Worm (Caenorhabditis elegans) whole organism, L4 larva: ENCODE results near the gene ceh-92.

Experiments
- aly-2 ChIP-seq: sonication (generic microtip); optimal IDR thresholded peaks from 2 replicates; lab custom pipeline; 2018; ENCODE audit warnings: missing biosample characterization, missing genetic modification characterization
- ceh-28 ChIP-seq: fragments of 150-350 bp; optimal IDR thresholded peaks from 2 replicates; lab custom pipeline; 2014; ENCODE audit warnings: missing biosample characterization, missing genetic modification reagents, missing genetic modification characterization
- hmg-1.1 ChIP-seq: fragments of 200-800 bp; sonication (Bioruptor generic); IDR thresholded peaks from 2 replicates; pipeline ENCODE4 v1.3.6; 2022; ENCODE audit warnings: missing genetic modification reagents, missing genetic modification characterization, missing compliant biosample characterization
- lsy-2 ChIP-seq, 2 experiments: fragments of 150-350 bp in 1 of 2; sonication (generic microtip) in 1 of 2; optimal IDR thresholded peaks; 2 replicates each; lab custom pipeline; 2014 to 2017; ENCODE audit warnings: missing biosample characterization in 2 of 2, missing genetic modification characterization in 2 of 2
- mdl-1 ChIP-seq, 2 experiments: fragments of 150-350 bp in 1 of 2; sonication (generic microtip) in 1 of 2; optimal IDR thresholded peaks; 2 replicates each; lab custom pipeline; 2014 to 2017; ENCODE audit warnings: missing biosample characterization in 2 of 2, missing genetic modification characterization in 2 of 2
- nhr-41 ChIP-seq: fragments of 200-800 bp; sonication (Bioruptor generic); IDR thresholded peaks from 2 replicates; pipeline ENCODE4 v1.3.6; 2022; ENCODE audit warnings: missing genetic modification reagents, missing genetic modification characterization, missing compliant biosample characterization
- tag-97 ChIP-seq: fragments of 200-800 bp; sonication (Bioruptor generic); IDR thresholded peaks from 2 replicates; pipeline ENCODE4 v1.3.6; 2022; ENCODE audit warnings: missing genetic modification characterization, missing compliant biosample characterization

DNA sequence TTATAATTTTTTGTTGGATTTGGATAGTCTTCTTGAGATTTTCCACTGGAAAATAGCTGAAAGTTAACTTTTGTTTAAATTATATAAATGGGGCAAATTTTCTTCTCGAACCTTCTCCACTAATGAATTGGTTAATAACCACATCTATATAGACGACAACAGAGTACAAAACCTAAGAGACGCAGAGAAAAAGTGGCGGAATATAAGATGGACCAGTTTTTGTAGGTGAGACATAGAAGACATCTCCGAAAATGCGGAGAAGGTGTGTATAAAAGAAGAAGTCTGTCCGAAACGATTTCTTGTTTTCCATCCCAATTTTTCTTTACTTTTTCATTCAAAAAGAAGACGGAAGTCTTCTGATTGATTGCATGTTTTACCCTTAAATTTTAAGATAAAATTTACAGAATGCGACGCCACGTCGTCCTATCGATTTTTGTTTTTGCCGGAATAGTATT lies 43.5 kb downstream of the ceh-92 start, which contains the start of gene gly-8:
- TF ChIP-seq tag-97 (no peak), aly-2 (tag; lab: Kevin White, UChicago) (no peak), mdl-1 (tag; optimal IDR thresholded peaks at IDR 0.05; lab: Kevin White, UChicago) (no peak), ceh-28 (tag; lab: Kevin White, UChicago) (no peak), hmg-1.1 (GFP tag; lab: Robert Waterston, UW) (no peak), lsy-2 (tag; optimal IDR thresholded peaks at IDR 0.05; lab: Kevin White, UChicago) (peak in 1 of 2 experiments; percentile 43), nhr-41 (GFP tag; lab: Robert Waterston, UW) (no peak)
